Worm (Caenorhabditis elegans) whole organism, L1 larva: ENCODE results near the gene F53H2.3.

Source experiments
- C04F5.9 ChIP-seq: sonication (generic microtip); optimal IDR thresholded peaks from 2 replicates; lab custom pipeline; 2016; ENCODE audit warnings: missing genetic modification characterization, missing compliant biosample characterization
- C34B4.2 ChIP-seq: sonication (generic microtip); optimal IDR thresholded peaks from 2 replicates; lab custom pipeline; 2017; ENCODE audit warnings: mild to moderate bottlenecking, missing genetic modification characterization, missing compliant biosample characterization
- F16B12.6 ChIP-seq: fragments of 150-350 bp; optimal IDR thresholded peaks from 2 replicates; lab custom pipeline; 2014; ENCODE audit warnings: missing biosample characterization, missing genetic modification characterization
- aha-1 ChIP-seq: fragments of 150-350 bp; optimal IDR thresholded peaks from 2 replicates; lab custom pipeline; 2014; ENCODE audit warnings: missing biosample characterization, missing genetic modification characterization
- ceh-8 ChIP-seq: fragments of 200-800 bp; sonication (Bioruptor generic); optimal IDR thresholded peaks from 2 replicates; lab custom pipeline; 2018; ENCODE audit warnings: mild to moderate bottlenecking, missing genetic modification characterization, moderate library complexity, missing compliant biosample characterization
- ceh-82 ChIP-seq, 3 experiments: fragments of 150-350 bp in 1 of 3; sonication (generic microtip) in 2 of 3; optimal IDR thresholded peaks; 2 replicates each; lab custom pipeline; 2014 to 2017; ENCODE audit warnings: missing biosample characterization in 3 of 3, missing genetic modification characterization in 3 of 3
- efl-1 ChIP-seq, 4 experiments: fragments of 150-350 bp; optimal IDR thresholded peaks in 3 of 4; peaks in 1 of 4; 1 replicate in 1 of 4; 2 replicates in 3 of 4; lab custom pipeline; 2014; ENCODE audit warnings: missing biosample characterization in 2 of 4, missing genetic modification characterization in 2 of 4, missing genetic modification reagents in 2 of 4
- ets-5 ChIP-seq: fragments of 200-800 bp; sonication (Bioruptor generic); IDR thresholded peaks from 2 replicates; pipeline ENCODE4 v1.3.6; 2022; ENCODE audit warnings: missing genetic modification characterization, missing compliant biosample characterization
- fkh-4 ChIP-seq: sonication (generic microtip); optimal IDR thresholded peaks from 2 replicates; lab custom pipeline; 2016; ENCODE audit warnings: missing compliant biosample characterization, missing genetic modification characterization, borderline replicate concordance
- fkh-8 ChIP-seq: sonication (generic microtip); optimal IDR thresholded peaks from 2 replicates; lab custom pipeline; 2016; ENCODE audit warnings: mild to moderate bottlenecking, missing genetic modification characterization, missing compliant biosample characterization
- fos-1 ChIP-seq: fragments of 150-350 bp; optimal IDR thresholded peaks from 2 replicates; lab custom pipeline; 2014; ENCODE audit warnings: missing biosample characterization, missing genetic modification characterization
- grh-1 ChIP-seq: fragments of 200-800 bp; sonication (Bioruptor generic); IDR thresholded peaks from 2 replicates; pipeline ENCODE4 v1.3.6; 2022; ENCODE audit warnings: missing genetic modification reagents, missing genetic modification characterization, missing compliant biosample characterization
- hlh-4 ChIP-seq: sonication (generic microtip); optimal IDR thresholded peaks from 2 replicates; lab custom pipeline; 2016; ENCODE audit warnings: mild to moderate bottlenecking, missing genetic modification characterization, missing compliant biosample characterization
- jun-1 ChIP-seq: fragments of 150-350 bp; optimal IDR thresholded peaks from 2 replicates; lab custom pipeline; 2014; ENCODE audit warnings: missing biosample characterization, missing genetic modification reagents, missing genetic modification characterization
- lin-39 ChIP-seq: fragments of 150-350 bp; optimal IDR thresholded peaks from 2 replicates; lab custom pipeline; 2014; ENCODE audit warnings: missing biosample characterization, missing genetic modification reagents, missing genetic modification characterization
- lir-3 ChIP-seq: sonication (generic microtip); optimal IDR thresholded peaks from 2 replicates; lab custom pipeline; 2016; ENCODE audit warnings: mild to moderate bottlenecking, missing genetic modification characterization, moderate library complexity, missing compliant biosample characterization; ENCODE audit not compliant: poor library complexity
- lsy-2 ChIP-seq, 2 experiments: fragments of 150-350 bp; optimal IDR thresholded peaks; 2 replicates each; lab custom pipeline; 2014; ENCODE audit warnings: missing biosample characterization in 2 of 2, missing genetic modification characterization in 2 of 2
- mdl-1 ChIP-seq, 2 experiments: fragments of 150-350 bp; optimal IDR thresholded peaks; 2 replicates each; lab custom pipeline; 2014 to 2017; ENCODE audit warnings: missing biosample characterization in 2 of 2, missing genetic modification characterization in 2 of 2, inconsistent platforms in 1 of 2
- mep-1 ChIP-seq: fragments of 150-350 bp; optimal IDR thresholded peaks from 2 replicates; lab custom pipeline; 2014; ENCODE audit warnings: missing biosample characterization, missing genetic modification characterization
- nhr-11 ChIP-seq: fragments of 150-350 bp; optimal IDR thresholded peaks from 2 replicates; lab custom pipeline; 2014; ENCODE audit warnings: missing biosample characterization, missing genetic modification characterization
- nhr-19 ChIP-seq: fragments of 200-800 bp; sonication (Bioruptor generic); conservative IDR thresholded peaks from 2 replicates; pipeline ENCODE4 v1.3.6; 2022; ENCODE audit warnings: missing genetic modification characterization, missing compliant biosample characterization
- nhr-20 ChIP-seq: sonication (generic microtip); optimal IDR thresholded peaks from 2 replicates; lab custom pipeline; 2016; ENCODE audit warnings: mild to moderate bottlenecking, missing genetic modification characterization, missing compliant biosample characterization
- nhr-71 ChIP-seq: sonication (generic microtip); optimal IDR thresholded peaks from 2 replicates; lab custom pipeline; 2016; ENCODE audit warnings: mild to moderate bottlenecking, missing genetic modification characterization, moderate library complexity, missing compliant biosample characterization
- nhr-76 ChIP-seq: sonication (generic microtip); optimal IDR thresholded peaks from 2 replicates; lab custom pipeline; 2017; ENCODE audit warnings: missing biosample characterization, missing genetic modification characterization
- nhr-84 ChIP-seq: sonication (generic microtip); optimal IDR thresholded peaks from 2 replicates; lab custom pipeline; 2017; ENCODE audit warnings: missing biosample characterization, missing genetic modification characterization
- pag-3 ChIP-seq: sonication (generic microtip); optimal IDR thresholded peaks from 2 replicates; lab custom pipeline; 2017; ENCODE audit warnings: missing genetic modification characterization, mild to moderate bottlenecking, missing compliant biosample characterization, antibody characterized with exemption, borderline replicate concordance; ENCODE audit not compliant: insufficient read depth
- pax-3 ChIP-seq: fragments of 200-800 bp; sonication (Bioruptor generic); optimal IDR thresholded peaks from 2 replicates; lab custom pipeline; 2018; ENCODE audit warnings: mild to moderate bottlenecking, missing genetic modification characterization, moderate library complexity, missing compliant biosample characterization
- rnt-1 ChIP-seq: sonication (generic microtip); optimal IDR thresholded peaks from 2 replicates; lab custom pipeline; 2016; ENCODE audit warnings: mild to moderate bottlenecking, missing genetic modification characterization, moderate library complexity, missing compliant biosample characterization
- snu-23 ChIP-seq: sonication (generic microtip); optimal IDR thresholded peaks from 2 replicates; lab custom pipeline; 2016; ENCODE audit warnings: missing genetic modification characterization, missing compliant biosample characterization
- sptf-1 ChIP-seq: fragments of 150-350 bp; optimal IDR thresholded peaks from 2 replicates; lab custom pipeline; 2014; ENCODE audit warnings: missing biosample characterization, missing genetic modification characterization
- swsn-7 ChIP-seq: sonication (generic microtip); optimal IDR thresholded peaks from 2 replicates; lab custom pipeline; 2016; ENCODE audit warnings: missing genetic modification characterization, missing compliant biosample characterization
- tbx-2 ChIP-seq: sonication (generic microtip); optimal IDR thresholded peaks from 2 replicates; lab custom pipeline; 2016; ENCODE audit warnings: missing genetic modification characterization, missing compliant biosample characterization
- tlp-1 ChIP-seq: fragments of 150-350 bp; optimal IDR thresholded peaks from 2 replicates; lab custom pipeline; 2014; ENCODE audit warnings: missing biosample characterization, missing genetic modification characterization
- unc-130 ChIP-seq: fragments of 150-350 bp; optimal IDR thresholded peaks from 2 replicates; lab custom pipeline; 2017; ENCODE audit warnings: missing biosample characterization, missing genetic modification characterization, inconsistent platforms
- unc-30 ChIP-seq: sonication (generic microtip); optimal IDR thresholded peaks from 2 replicates; lab custom pipeline; 2017; ENCODE audit warnings: missing biosample characterization, missing genetic modification characterization
- zag-1 ChIP-seq: fragments of 150-350 bp; optimal IDR thresholded peaks from 2 replicates; lab custom pipeline; 2014; ENCODE audit warnings: missing biosample characterization, missing genetic modification characterization

Gene F53H2.3

DNA sequence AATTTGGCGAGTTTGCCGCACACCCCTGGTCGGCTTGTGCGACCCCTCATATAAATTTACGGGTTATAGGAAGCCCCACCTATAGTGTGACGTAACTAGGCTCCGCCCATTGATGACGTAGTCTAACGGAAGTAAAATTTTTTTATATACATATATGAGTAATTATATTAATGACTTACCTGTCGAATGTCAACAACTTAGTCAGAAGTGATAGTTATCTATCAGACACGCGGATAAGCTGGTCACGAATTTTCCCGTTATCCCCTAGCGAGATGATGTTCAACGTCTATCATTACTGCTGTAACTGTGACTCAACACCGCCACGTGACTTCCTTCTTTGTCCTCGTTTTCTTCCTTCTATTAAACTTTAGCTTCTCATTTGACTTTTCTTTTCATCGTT is 42.3 kb upstream of the F53H2.3 start, which contains the start of gene srd-70:
Gene srd-70, plus strand, starts transcription at position 301 of the 400 bp plus-strand sequence.
- TF ChIP-seq tlp-1 (no peak), F16B12.6 (no peak), aha-1 (no peak), fos-1 (tag; lab: Kevin White, UChicago) (no peak), pax-3 (tag; lab: Kevin White, UChicago) (no peak), nhr-71 (tag; lab: Kevin White, UChicago) (peak; percentile 7), mdl-1 (tag; optimal IDR thresholded peaks at IDR 0.05; lab: Kevin White, UChicago) (no peak), swsn-7 (no peak), rnt-1 (tag; lab: Kevin White, UChicago) (no peak), unc-30 (tag; lab: Kevin White, UChicago) (no peak), ceh-8 (GFP tag; lab: Kevin White, UChicago) (peak; percentile 29), C04F5.9 (no peak), tbx-2 (tag; lab: Kevin White, UChicago) (no peak), nhr-76 (tag; lab: Kevin White, UChicago) (no peak), mep-1 (tag; lab: Kevin White, UChicago) (no peak), lsy-2 (tag; optimal IDR thresholded peaks at IDR 0.05; lab: Kevin White, UChicago) (no peak)

DNA sequence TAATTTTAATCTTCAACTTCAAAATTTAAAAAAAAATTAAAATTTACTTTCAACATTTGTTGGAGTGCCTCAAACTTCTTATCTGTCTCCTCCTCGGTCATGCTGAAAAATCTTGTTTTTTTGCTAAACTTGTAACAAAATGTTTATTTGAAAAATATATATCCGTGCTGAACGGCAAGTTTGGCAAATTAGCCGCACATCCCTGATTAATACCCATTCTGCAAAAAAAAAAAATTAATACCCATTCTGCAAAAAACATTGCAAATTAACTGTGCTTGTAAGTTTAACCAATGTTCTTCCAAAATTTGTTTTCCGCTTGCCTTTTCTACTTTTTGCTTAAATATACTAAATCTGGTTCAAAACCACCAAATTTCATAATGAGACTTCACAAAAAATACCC is 41.5 kb upstream of the F53H2.3 start, which contains the start of gene F48F5.6:
Gene F48F5.6, minus strand, starts transcription at position 101 of the 400 bp plus-strand sequence.
- TF ChIP-seq nhr-84 = no peak
- no peak for TF ChIP-seq tlp-1
- no peak for TF ChIP-seq zag-1 (tag; lab: Kevin White, UChicago)
- TF ChIP-seq C34B4.2 (tag; lab: Kevin White, UChicago) = no peak
- TF ChIP-seq jun-1 (tag; lab: Kevin White, UChicago) = no peak
- no peak for TF ChIP-seq sptf-1 (tag; lab: Kevin White, UChicago)
- no peak for TF ChIP-seq grh-1 (GFP tag; lab: Robert Waterston, UW)
- no peak for TF ChIP-seq rnt-1 (tag; lab: Kevin White, UChicago)
- no peak for TF ChIP-seq lir-3
- TF ChIP-seq fkh-4 = no peak
- TF ChIP-seq fos-1 (tag; lab: Kevin White, UChicago) = no peak
- no peak for TF ChIP-seq hlh-4 (tag; lab: Kevin White, UChicago)
- TF ChIP-seq, all 84 proteins: peak for 0

- peak; percentile 19 for TF ChIP-seq snu-23 (GFP tag; lab: Kevin White, UChicago)
- TF ChIP-seq mep-1 (tag; lab: Kevin White, UChicago) = no peak
- no peak for TF ChIP-seq nhr-11
- no peak for TF ChIP-seq ets-5
- no peak for TF ChIP-seq nhr-20 (tag; lab: Kevin White, UChicago)
- TF ChIP-seq rnt-1 (tag; lab: Kevin White, UChicago) = peak; percentile 67
- peak; percentile 19; the same call in 1 of the 2 replicates for TF ChIP-seq nhr-19 (GFP tag; lab: Robert Waterston, UW)
- peak; percentile 5 for TF ChIP-seq unc-130 (tag; lab: Kevin White, UChicago)
- TF ChIP-seq efl-1 (optimal IDR thresholded peaks at IDR 0.05; lab: Kevin White, UChicago) = no peak
- peak in 1 of 2 experiments; percentile 82 for TF ChIP-seq efl-1 (GFP tag; optimal IDR thresholded peaks at IDR 0.05 in 1 of 2; lab: Kevin White, UChicago)
- TF ChIP-seq pag-3 (tag; lab: Kevin White, UChicago) = no peak
- TF ChIP-seq lsy-2 (tag; optimal IDR thresholded peaks at IDR 0.05; lab: Kevin White, UChicago) = peak in 1 of 2 experiments; percentile 30
Observed at ce11 chrV:20451793-20452192, 40.2 kb upstream of the F53H2.3 start.

ce11 chrV:20445898-20446297 is 34.3 kb upstream of the F53H2.3 start:
- TF ChIP-seq ceh-82 (tag; optimal IDR thresholded peaks at IDR 0.05; lab: Kevin White, UChicago) (no peak), fkh-8 (tag; lab: Kevin White, UChicago) (no peak), fos-1 (tag; lab: Kevin White, UChicago) (no peak), lin-39 (tag; lab: Kevin White, UChicago) (no peak)
